Worm (Caenorhabditis elegans) whole organism, midembryonic: ENCODE results near the gene B0361.9.

Source experiments
- T22C8.4 ChIP-seq: fragments of 200-800 bp; sonication (Bioruptor generic); IDR thresholded peaks from 2 replicates; pipeline ENCODE4 v1.3.6; 2022; ENCODE audit warnings: missing genetic modification characterization, missing compliant biosample characterization
- cog-1 ChIP-seq: sonication (generic microtip); optimal IDR thresholded peaks from 2 replicates; lab custom pipeline; 2016; ENCODE audit warnings: missing genetic modification characterization, missing compliant biosample characterization
- flt-1 ChIP-seq: fragments of 200-800 bp; sonication (Bioruptor generic); IDR thresholded peaks from 2 replicates; pipeline ENCODE4 v1.3.6; 2022; ENCODE audit warnings: missing genetic modification characterization, missing compliant biosample characterization
- klf-2 ChIP-seq: fragments of 200-800 bp; sonication (Bioruptor generic); conservative IDR thresholded peaks from 2 replicates; pipeline ENCODE4 v1.3.6; 2022; ENCODE audit warnings: missing genetic modification reagents, missing genetic modification characterization, missing compliant biosample characterization
- med-1 ChIP-seq: sonication (generic microtip); optimal IDR thresholded peaks from 2 replicates; lab custom pipeline; 2017; ENCODE audit warnings: missing genetic modification characterization, mild to moderate bottlenecking, missing compliant biosample characterization, antibody characterized with exemption, missing genetic modification reagents; ENCODE audit not compliant: insufficient read depth
- ref-1 ChIP-seq: fragments of 200-800 bp; sonication (Bioruptor generic); conservative IDR thresholded peaks from 2 replicates; pipeline ENCODE4 v1.3.6; 2022; ENCODE audit warnings: missing genetic modification reagents, missing genetic modification characterization, missing compliant biosample characterization
- tab-1 ChIP-seq: fragments of 200-800 bp; sonication (Bioruptor generic); IDR thresholded peaks from 2 replicates; pipeline ENCODE4 v1.3.6; 2022; ENCODE audit warnings: missing genetic modification characterization, missing compliant biosample characterization
- ztf-23 ChIP-seq: fragments of 200-800 bp; sonication (Bioruptor generic); IDR thresholded peaks from 2 replicates; pipeline ENCODE4 v1.3.6; 2022; ENCODE audit warnings: missing genetic modification reagents, missing genetic modification characterization, missing compliant biosample characterization
- ztf-29 ChIP-seq: fragments of 200-800 bp; sonication (Bioruptor generic); IDR thresholded peaks from 2 replicates; pipeline ENCODE4 v1.3.6; 2022; ENCODE audit warnings: missing genetic modification reagents, missing genetic modification characterization, missing compliant biosample characterization

Gene B0361.9

DNA sequence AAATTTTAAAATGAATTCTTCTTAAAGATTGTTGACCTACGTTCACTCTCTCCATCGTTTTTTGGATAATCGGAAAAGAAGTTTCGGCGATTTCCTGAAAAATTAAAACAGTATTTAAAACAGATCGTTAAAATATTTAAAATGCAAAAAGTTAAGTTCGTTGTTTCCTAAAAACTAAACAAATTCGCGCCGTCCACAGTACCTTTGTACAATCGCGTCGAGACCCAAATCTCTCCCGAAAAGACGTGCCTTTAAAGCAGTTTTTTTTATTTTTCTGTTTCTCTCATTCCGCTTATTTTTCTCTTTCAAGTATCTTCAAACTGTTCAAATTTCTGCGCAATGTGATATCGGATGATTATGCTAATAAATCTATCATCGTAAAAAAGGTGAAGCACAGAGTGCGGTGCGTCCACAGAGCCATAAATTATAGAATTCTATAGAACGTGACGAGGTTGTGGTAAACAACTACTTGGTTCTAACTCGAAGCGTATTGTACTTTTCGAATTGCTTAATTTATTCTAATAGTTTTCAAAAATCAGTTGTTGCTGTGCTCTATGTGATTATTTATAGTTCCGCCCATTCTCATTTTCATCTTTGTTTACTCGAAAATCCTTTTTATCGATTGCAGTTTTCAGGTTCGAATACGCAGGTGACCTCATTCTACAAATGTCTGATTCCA lies 11.4 kb upstream of the B0361.9 start, which contains the start of the genes F56C9.6 and F56C9.3:
F56C9.6 (minus strand) TSS at position 112 of the 679 bp plus-strand sequence.
F56C9.3 (plus strand) TSS at position 629 of the 679 bp plus-strand sequence.
- TF ChIP-seq T22C8.4 (GFP tag; lab: Robert Waterston, UW) (no peak), ref-1 (no peak), ztf-29 (GFP tag; lab: Robert Waterston, UW) (no peak), cog-1 (tag; lab: Kevin White, UChicago) (no peak), ztf-23 (GFP tag; lab: Robert Waterston, UW) (no peak), klf-2 (GFP tag; lab: Robert Waterston, UW) (no peak), tab-1 (GFP tag; lab: Robert Waterston, UW) (no peak)

DNA sequence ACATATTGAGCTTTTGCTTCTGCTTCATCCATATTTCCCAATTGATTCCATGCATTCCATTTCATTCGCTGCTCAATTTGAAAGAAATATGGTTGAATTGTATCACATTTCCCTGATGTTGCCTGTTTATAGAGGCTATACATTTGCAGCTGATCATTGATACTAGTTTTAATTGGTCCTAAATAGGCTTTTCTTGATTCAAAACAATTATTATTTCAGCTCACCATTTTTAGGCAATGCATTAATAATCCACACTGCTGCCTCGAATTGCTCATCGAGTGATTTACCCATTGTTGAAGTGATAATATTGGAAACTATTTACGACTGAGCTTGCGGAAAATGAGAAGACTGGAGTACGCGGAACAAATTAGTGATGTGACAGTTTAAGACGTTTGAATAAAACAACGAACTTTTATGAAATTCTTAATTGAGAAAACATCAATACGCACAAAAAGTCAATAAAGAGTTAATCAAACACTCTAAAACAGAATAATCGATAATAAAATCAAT lies 9.2 kb upstream of the B0361.9 start, which contains the start of gene acbp-4:
acbp-4 (minus strand) TSS at position 510 of the 510 bp plus-strand sequence.
- TF ChIP-seq T22C8.4 (GFP tag; lab: Robert Waterston, UW): no peak
- no peak for TF ChIP-seq ztf-29 (GFP tag; lab: Robert Waterston, UW)
- no peak for TF ChIP-seq ztf-23 (GFP tag; lab: Robert Waterston, UW)
- no peak for TF ChIP-seq cog-1 (tag; lab: Kevin White, UChicago)
- no peak for TF ChIP-seq ref-1
- TF ChIP-seq flt-1 (GFP tag; lab: Robert Waterston, UW): no peak
- no peak for TF ChIP-seq tab-1 (GFP tag; lab: Robert Waterston, UW)

DNA sequence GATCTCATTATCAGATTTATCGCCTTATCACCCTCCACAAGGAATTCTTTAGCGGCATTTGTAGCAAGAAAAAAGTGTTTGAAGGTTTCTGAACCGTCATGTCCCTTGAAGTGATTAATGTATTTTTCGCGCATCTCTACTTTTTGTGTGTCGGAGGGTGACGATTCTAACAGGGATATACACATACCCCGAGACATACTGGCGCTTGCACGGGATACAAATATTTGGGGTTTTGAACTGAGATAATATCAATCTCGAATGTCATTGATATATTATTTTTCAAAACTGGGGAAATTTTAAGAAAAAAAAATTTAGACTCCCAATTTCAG lies 6.2 kb upstream of the B0361.9 start:
- TF ChIP-seq ztf-23 (GFP tag; lab: Robert Waterston, UW) (no peak), med-1 (GFP tag; lab: Kevin White, UChicago) (no peak), tab-1 (GFP tag; lab: Robert Waterston, UW) (no peak), flt-1 (GFP tag; lab: Robert Waterston, UW) (no peak), klf-2 (GFP tag; lab: Robert Waterston, UW) (no peak), ref-1 (no peak), T22C8.4 (GFP tag; lab: Robert Waterston, UW) (no peak), ztf-29 (GFP tag; lab: Robert Waterston, UW) (no peak), cog-1 (tag; lab: Kevin White, UChicago) (no peak)

DNA sequence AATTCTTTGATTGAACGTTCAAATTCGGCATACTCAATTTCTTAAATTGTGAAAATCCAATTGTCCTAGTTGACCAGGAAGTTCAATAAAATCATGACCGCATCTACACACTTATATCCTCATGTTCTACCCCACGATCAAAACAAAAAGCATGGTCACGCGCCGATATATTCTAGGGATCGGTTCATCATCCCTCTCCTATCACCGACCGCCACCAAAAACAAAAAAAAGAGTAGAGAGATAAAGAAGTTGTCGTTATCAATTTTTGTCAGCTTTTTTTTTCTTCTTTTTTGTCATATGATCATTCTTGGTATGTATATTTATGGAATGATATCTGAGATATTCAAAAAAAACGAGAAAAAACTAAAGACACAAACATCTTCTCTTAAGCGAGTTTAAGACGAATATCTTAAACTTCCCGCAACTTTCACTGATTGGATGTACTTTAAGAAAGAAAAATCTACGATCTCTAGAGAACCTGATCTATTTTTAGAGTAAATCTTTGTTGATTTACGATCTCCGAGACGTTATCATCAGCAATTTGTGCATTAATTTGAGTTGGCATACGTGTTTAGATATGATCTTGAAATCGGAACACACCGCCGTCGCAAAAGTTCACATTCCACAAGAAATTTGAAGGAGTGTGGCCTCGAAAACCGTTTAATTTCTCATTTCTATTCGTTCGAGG lies 5.7 kb upstream of the B0361.9 start:
- no peak for TF ChIP-seq T22C8.4 (GFP tag; lab: Robert Waterston, UW)
- TF ChIP-seq ref-1: no peak
- no peak for TF ChIP-seq cog-1 (tag; lab: Kevin White, UChicago)
- TF ChIP-seq ztf-23 (GFP tag; lab: Robert Waterston, UW): no peak
- no peak for TF ChIP-seq tab-1 (GFP tag; lab: Robert Waterston, UW)

DNA sequence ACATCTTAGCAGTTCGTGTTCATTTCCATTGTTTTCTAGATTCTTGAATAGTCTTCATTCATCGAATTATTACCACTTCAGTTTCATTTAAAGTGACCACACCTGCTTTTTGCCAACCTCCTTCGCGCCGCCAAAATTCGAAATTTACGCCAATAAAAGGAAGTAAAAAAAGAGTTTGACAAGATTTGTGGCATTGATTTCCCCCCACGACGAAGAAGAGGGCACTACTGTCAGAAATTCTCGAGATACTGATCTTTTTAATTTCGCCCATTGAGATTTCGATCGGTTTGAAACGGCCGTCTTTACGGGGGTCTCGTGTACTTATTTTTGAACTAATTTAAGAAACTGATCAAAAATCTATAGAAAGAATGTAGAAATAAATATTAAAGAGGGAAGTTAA lies 2.2 kb upstream of the B0361.9 start:
- TF ChIP-seq klf-2 (GFP tag; lab: Robert Waterston, UW) (no peak), ztf-29 (GFP tag; lab: Robert Waterston, UW) (no peak), tab-1 (GFP tag; lab: Robert Waterston, UW) (no peak)

DNA sequence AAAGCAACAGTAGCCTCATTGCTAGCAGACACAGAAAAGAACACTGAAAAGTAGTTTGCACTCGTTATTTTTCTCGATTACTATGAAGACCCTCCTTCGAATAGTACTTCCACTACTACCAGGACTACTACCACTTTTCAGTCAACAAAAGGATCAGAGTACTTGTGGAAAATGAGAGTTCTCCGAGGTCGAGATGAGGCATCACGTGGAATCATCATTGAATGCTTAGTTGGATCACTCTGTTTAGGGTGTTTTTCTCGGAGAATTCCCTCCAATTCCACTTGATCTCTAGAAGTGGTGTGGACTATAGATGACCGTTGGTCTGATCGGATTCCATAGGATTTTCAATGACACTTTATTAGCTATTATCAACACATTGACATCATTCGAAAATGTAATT lies 1.3 kb upstream of the B0361.9 start:
- no peak for TF ChIP-seq klf-2 (GFP tag; lab: Robert Waterston, UW)
- TF ChIP-seq T22C8.4 (GFP tag; lab: Robert Waterston, UW): no peak
- TF ChIP-seq tab-1 (GFP tag; lab: Robert Waterston, UW): no peak
- no peak for TF ChIP-seq flt-1 (GFP tag; lab: Robert Waterston, UW)
- no peak for TF ChIP-seq med-1 (GFP tag; lab: Kevin White, UChicago)
- TF ChIP-seq ref-1: no peak
- no peak for TF ChIP-seq cog-1 (tag; lab: Kevin White, UChicago)
- no peak for TF ChIP-seq ztf-29 (GFP tag; lab: Robert Waterston, UW)
- no peak for TF ChIP-seq ztf-23 (GFP tag; lab: Robert Waterston, UW)

DNA sequence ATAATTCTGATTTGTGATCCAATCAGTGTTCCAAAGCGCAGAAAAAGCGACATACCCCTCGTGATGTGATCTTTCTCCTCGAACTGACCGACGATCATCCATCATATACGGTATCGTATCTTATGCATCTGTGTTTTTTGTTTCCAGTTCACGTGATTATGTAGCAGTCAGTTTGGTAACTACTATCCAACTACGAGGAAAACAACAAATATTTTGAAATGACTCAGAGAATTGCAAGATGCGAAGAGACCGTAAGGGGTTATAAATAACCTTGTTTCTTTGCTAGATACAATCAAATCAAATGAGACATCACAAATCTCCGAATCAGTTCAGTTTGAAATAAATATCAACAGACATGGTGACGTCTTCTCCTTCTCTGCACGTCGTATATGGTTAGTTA lies 738 bp upstream of the B0361.9 start:
- TF ChIP-seq cog-1 (tag; lab: Kevin White, UChicago) (no peak), flt-1 (GFP tag; lab: Robert Waterston, UW) (no peak), med-1 (GFP tag; lab: Kevin White, UChicago) (no peak), klf-2 (GFP tag; lab: Robert Waterston, UW) (no peak)

DNA sequence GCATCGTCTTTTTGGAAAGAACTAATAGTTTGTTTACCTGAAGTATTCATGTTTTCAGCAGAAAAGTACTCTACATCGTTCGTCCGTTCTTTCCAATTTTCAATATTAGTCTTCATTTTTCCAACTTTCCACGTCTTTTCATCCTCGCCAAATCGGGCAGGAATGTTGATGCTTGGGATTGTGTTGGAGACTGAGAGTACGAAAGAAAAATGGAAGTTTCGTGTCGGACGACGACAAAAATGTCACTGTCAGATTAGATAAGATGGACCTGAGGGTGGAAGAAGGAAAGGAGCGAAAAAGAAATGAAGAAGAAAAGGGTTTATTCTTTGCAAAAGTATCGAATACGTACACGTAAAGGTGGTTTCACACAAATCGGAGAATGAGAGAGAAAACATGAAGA lies 1.4 kb downstream of the B0361.9 start:
- no peak for TF ChIP-seq ztf-29 (GFP tag; lab: Robert Waterston, UW)
- no peak for TF ChIP-seq med-1 (GFP tag; lab: Kevin White, UChicago)
- no peak for TF ChIP-seq ztf-23 (GFP tag; lab: Robert Waterston, UW)
- TF ChIP-seq tab-1 (GFP tag; lab: Robert Waterston, UW): no peak
- TF ChIP-seq klf-2 (GFP tag; lab: Robert Waterston, UW): no peak
- TF ChIP-seq flt-1 (GFP tag; lab: Robert Waterston, UW): no peak
- no peak for TF ChIP-seq T22C8.4 (GFP tag; lab: Robert Waterston, UW)
- no peak for TF ChIP-seq ref-1
- no peak for TF ChIP-seq cog-1 (tag; lab: Kevin White, UChicago)

DNA sequence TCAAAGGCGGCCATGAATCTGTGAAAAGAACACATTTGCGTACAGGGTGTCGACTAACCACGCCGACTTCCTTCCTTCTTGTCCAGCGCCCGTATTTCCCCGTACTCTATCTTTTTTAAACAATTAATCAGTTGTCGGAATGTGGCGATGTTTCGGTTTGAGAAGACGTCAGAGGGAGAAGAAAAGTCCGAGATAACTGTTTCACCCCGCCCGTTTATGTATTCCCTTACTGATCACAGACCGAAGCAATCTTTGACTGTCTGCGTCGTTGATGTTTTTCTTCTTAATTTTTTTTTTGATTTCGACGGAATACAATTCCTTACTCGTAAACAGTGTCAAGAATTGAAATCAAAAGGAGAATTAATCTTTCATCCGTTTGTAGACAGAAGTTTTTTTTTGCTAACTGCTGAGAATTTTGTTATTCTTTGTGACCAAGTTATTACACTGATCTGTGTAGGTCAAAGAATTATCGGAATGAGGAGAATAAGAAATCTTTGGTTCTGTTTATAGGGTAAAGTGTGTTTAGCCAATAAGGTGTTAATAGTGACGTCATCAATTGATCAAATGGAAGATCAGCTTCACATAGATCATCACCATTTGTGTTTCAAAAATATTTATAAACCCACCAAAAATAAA lies 2.3 kb downstream of the B0361.9 start:
- TF ChIP-seq flt-1 (GFP tag; lab: Robert Waterston, UW): no peak
- no peak for TF ChIP-seq tab-1 (GFP tag; lab: Robert Waterston, UW)
- TF ChIP-seq med-1 (GFP tag; lab: Kevin White, UChicago): no peak
- TF ChIP-seq ztf-29 (GFP tag; lab: Robert Waterston, UW): no peak
- TF ChIP-seq cog-1 (tag; lab: Kevin White, UChicago): no peak
- TF ChIP-seq ztf-23 (GFP tag; lab: Robert Waterston, UW): no peak
